Worm (Caenorhabditis elegans): ENCODE measurements around the gene ZK381.8.

ce11 chrIV:7012214-7012613 lies 42.0 kb upstream of the ZK381.8 start:
- TF ChIP-seq snpc-4 (tag; optimal IDR thresholded peaks at IDR 0.05), result no peak
- TF ChIP-seq fkh-10 (GFP tag; optimal IDR thresholded peaks at IDR 0.05), result no peak
- no peak for TF ChIP-seq egl-43 (GFP tag; IDR thresholded peaks at IDR 0.05)
- TF ChIP-seq skn-1 (tag; optimal IDR thresholded peaks at IDR 0.05), result no peak
- TF ChIP-seq Y75B8A.6 (GFP tag; IDR thresholded peaks at IDR 0.05), result no peak
- TF ChIP-seq pha-4 (GFP tag; IDR thresholded peaks at IDR 0.05), result no peak
- no peak for TF ChIP-seq pha-4 (tag; optimal IDR thresholded peaks at IDR 0.05)
- no peak for TF ChIP-seq lin-15B (tag; optimal IDR thresholded peaks at IDR 0.05)
- no peak for TF ChIP-seq F49E8.2 (tag; optimal IDR thresholded peaks at IDR 0.05; ENCODE audit: borderline replicate concordance)
- no peak for TF ChIP-seq nhr-76 (tag; optimal IDR thresholded peaks at IDR 0.05)
- no peak for TF ChIP-seq ceh-82 (tag; optimal IDR thresholded peaks at IDR 0.05)
- TF ChIP-seq Y5F2A.4 (GFP tag; optimal IDR thresholded peaks at IDR 0.05), result no peak
- TF ChIP-seq ces-1 (GFP tag; optimal IDR thresholded peaks at IDR 0.05), result no peak
- TF ChIP-seq ceh-28 (tag; optimal IDR thresholded peaks at IDR 0.05), result no peak
- TF ChIP-seq lir-3 (tag; optimal IDR thresholded peaks at IDR 0.05), result no peak
